Fruit fly (Drosophila melanogaster) S2 (cell line): ENCODE data around the gene PH4alphaNE1.

ENCODE experiments used
- CG8478 ChIP-seq: fragments of >200 bp; optimal IDR thresholded peaks from 2 replicates; lab custom pipeline; 2018
- CTCF ChIP-seq, 2 experiments: fragments of >200 bp; optimal IDR thresholded peaks; 2 replicates each; lab custom pipeline; 2018

DNA sequence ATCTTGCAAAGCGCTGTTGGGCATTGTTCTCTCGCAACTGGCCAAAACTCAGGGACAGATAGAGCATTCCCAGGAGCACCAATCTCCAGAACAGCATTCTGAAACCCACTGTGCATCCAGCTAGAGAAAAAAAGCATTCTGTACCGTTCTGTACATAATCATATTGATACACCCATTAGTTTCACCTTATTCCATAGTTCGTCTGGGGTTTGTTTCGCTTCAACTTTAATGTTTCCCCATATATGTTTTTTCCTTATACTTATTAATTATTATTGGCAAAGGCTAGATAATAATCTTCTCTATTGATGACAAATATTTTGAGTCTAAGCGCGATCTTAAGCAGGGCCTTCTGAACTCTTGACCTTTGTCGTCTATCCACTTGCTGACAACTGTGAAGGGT, 12.0 kb upstream of the PH4alphaNE1 start, which contains the start of gene PH4alphaNE2:
- TF ChIP-seq CG8478 (no peak), CTCF (optimal IDR thresholded peaks at IDR 0.05; lab: Kevin White, UChicago) (no peak)
